Worm (Caenorhabditis elegans) whole organism, L4/young adult: Measurements from ENCODE around the gene C18H7.1.

Experiments used
- W03F9.2 ChIP-seq: fragments of 150-350 bp; optimal IDR thresholded peaks from 2 replicates; lab custom pipeline; 2014; ENCODE audit warnings: missing biosample characterization, missing genetic modification characterization
- dao-5 ChIP-seq: sonication (generic microtip); optimal IDR thresholded peaks from 2 replicates; lab custom pipeline; 2016; ENCODE audit warnings: missing genotype, missing genetic modification characterization, moderate library complexity, missing compliant biosample characterization
- him-1 ChIP-seq: sonication (generic microtip); optimal IDR thresholded peaks from 2 replicates; lab custom pipeline; 2016; ENCODE audit warnings: missing genotype, missing genetic modification reagents, missing genetic modification characterization, missing compliant biosample characterization

ce11 chrIV:596292-596952, 18.9 kb upstream of the C18H7.1 start, which contains the start of the genes C18H7.7 and C18H7.11:
- no peak for TF ChIP-seq him-1
- no peak for TF ChIP-seq dao-5 (tag; lab: Kevin White, UChicago)
- no peak for TF ChIP-seq W03F9.2 (tag; lab: Kevin White, UChicago)
